Worm (Caenorhabditis elegans) whole organism, L4 larva: ENCODE measurements around the gene ttr-45.
A peak's percentile ranks its signal among the peaks of the same experiment; 100 is the strongest.

ENCODE experiments used
- D1046.2 ChIP-seq: fragments of 200-800 bp; sonication (Bioruptor generic); IDR thresholded peaks from 2 replicates; pipeline ENCODE4 v1.3.6; 2022; ENCODE audit warnings: missing genetic modification characterization, missing compliant biosample characterization
- F10B5.3 ChIP-seq: sonication (generic microtip); optimal IDR thresholded peaks from 2 replicates; lab custom pipeline; 2016; ENCODE audit warnings: mild to moderate bottlenecking, missing genetic modification characterization, missing compliant biosample characterization
- F49E8.2 ChIP-seq: sonication (generic microtip); optimal IDR thresholded peaks from 2 replicates; lab custom pipeline; 2016; ENCODE audit warnings: missing compliant biosample characterization, mild to moderate bottlenecking, missing genetic modification characterization, borderline replicate concordance
- R02D3.7 ChIP-seq: fragments of 150-350 bp; sonication (generic microtip); optimal IDR thresholded peaks from 3 replicates; lab custom pipeline; 2014; ENCODE audit warnings: missing biosample characterization, missing genetic modification characterization
- T26A8.4 ChIP-seq: fragments of 200-800 bp; sonication (Bioruptor generic); IDR thresholded peaks from 2 replicates; pipeline ENCODE4 v1.3.6; 2022; ENCODE audit warnings: missing genetic modification characterization, missing compliant biosample characterization
- aha-1 ChIP-seq: fragments of 150-350 bp; peaks from one replicate; lab custom pipeline; 2014; ENCODE audit warnings: missing biosample characterization, missing genetic modification characterization
- aly-2 ChIP-seq: sonication (generic microtip); optimal IDR thresholded peaks from 2 replicates; lab custom pipeline; 2018; ENCODE audit warnings: missing biosample characterization, missing genetic modification characterization
- ces-1 ChIP-seq: fragments of 150-350 bp; sonication (generic microtip); optimal IDR thresholded peaks from 4 replicates; lab custom pipeline; 2014; ENCODE audit warnings: missing biosample characterization, missing genetic modification reagents, missing genetic modification characterization
- cey-2 ChIP-seq: sonication (generic microtip); optimal IDR thresholded peaks from 3 replicates; lab custom pipeline; 2017; ENCODE audit warnings: missing genetic modification characterization, mild to moderate bottlenecking, missing compliant biosample characterization, antibody characterized with exemption, borderline replicate concordance; ENCODE audit not compliant: insufficient read depth
- daf-16 ChIP-seq, 3 experiments: sonication (generic microtip); optimal IDR thresholded peaks; 2 replicates each; lab custom pipeline; 2016 to 2017; ENCODE audit warnings: missing genetic modification characterization in 3 of 3, missing genetic modification reagents in 3 of 3, mild to moderate bottlenecking in 2 of 3, missing compliant biosample characterization in 2 of 3, missing biosample characterization in 1 of 3, moderate library complexity in 1 of 3
- daf-8 ChIP-seq: fragments of 200-800 bp; sonication (Bioruptor generic); IDR thresholded peaks from 2 replicates; pipeline ENCODE4 v1.3.6; 2022; ENCODE audit warnings: missing genetic modification characterization, missing compliant biosample characterization
- dmd-8 ChIP-seq: fragments of 200-800 bp; sonication (Bioruptor generic); IDR thresholded peaks from 2 replicates; pipeline ENCODE4 v1.3.6; 2022; ENCODE audit warnings: missing genetic modification characterization, missing compliant biosample characterization
- dmd-9 ChIP-seq: fragments of 200-800 bp; sonication (Bioruptor generic); IDR thresholded peaks from 2 replicates; pipeline ENCODE4 v1.3.6; 2022; ENCODE audit warnings: missing genetic modification reagents, missing genetic modification characterization, missing compliant biosample characterization
- dpl-1 ChIP-seq: fragments of 150-350 bp; optimal IDR thresholded peaks from 2 replicates; lab custom pipeline; 2014; ENCODE audit warnings: missing biosample characterization, missing genetic modification reagents, missing genetic modification characterization
- fkh-10 ChIP-seq: fragments of 150-350 bp; optimal IDR thresholded peaks from 2 replicates; lab custom pipeline; 2014; ENCODE audit warnings: missing biosample characterization, missing genetic modification reagents, missing genetic modification characterization
- gei-8 ChIP-seq: fragments of 200-800 bp; sonication (Bioruptor generic); optimal IDR thresholded peaks from 2 replicates; lab custom pipeline; 2018; ENCODE audit warnings: mild to moderate bottlenecking, missing genetic modification characterization, missing compliant biosample characterization
- hlh-11 ChIP-seq: fragments of 200-800 bp; sonication (Bioruptor generic); optimal IDR thresholded peaks from 2 replicates; lab custom pipeline; 2018; ENCODE audit warnings: mild to moderate bottlenecking, missing genetic modification characterization, missing compliant biosample characterization
- hlh-30 ChIP-seq: sonication (generic microtip); optimal IDR thresholded peaks from 2 replicates; lab custom pipeline; 2017; ENCODE audit warnings: antibody characterized with exemption, mild to moderate bottlenecking, missing genetic modification characterization, missing compliant biosample characterization; ENCODE audit not compliant: insufficient read depth
- jun-1 ChIP-seq: fragments of 150-350 bp; optimal IDR thresholded peaks from 2 replicates; lab custom pipeline; 2014; ENCODE audit warnings: missing biosample characterization, missing genetic modification reagents, missing genetic modification characterization
- lin-1 ChIP-seq: fragments of 200-800 bp; sonication (Bioruptor generic); IDR thresholded peaks from 2 replicates; pipeline ENCODE4 v1.3.6; 2022; ENCODE audit warnings: missing genetic modification reagents, missing genetic modification characterization, missing compliant biosample characterization
- lin-15B ChIP-seq: fragments of 150-350 bp; sonication (generic microtip); optimal IDR thresholded peaks from 3 replicates; lab custom pipeline; 2014; ENCODE audit warnings: missing biosample characterization, missing genetic modification characterization
- lin-29 ChIP-seq: fragments of 200-800 bp; sonication (Bioruptor generic); IDR thresholded peaks from 2 replicates; pipeline ENCODE4 v1.3.6; 2022; ENCODE audit warnings: missing genetic modification reagents, missing genetic modification characterization, missing compliant biosample characterization
- lin-38 ChIP-seq: fragments of 200-800 bp; sonication (Bioruptor generic); IDR thresholded peaks from 2 replicates; pipeline ENCODE4 v1.3.6; 2022; ENCODE audit warnings: missing genetic modification reagents, missing genetic modification characterization, missing compliant biosample characterization
- lsy-2 ChIP-seq, 2 experiments: fragments of 150-350 bp in 1 of 2; sonication (generic microtip) in 1 of 2; optimal IDR thresholded peaks; 2 replicates each; lab custom pipeline; 2014 to 2017; ENCODE audit warnings: missing biosample characterization in 2 of 2, missing genetic modification characterization in 2 of 2
- mdt-29 ChIP-seq: fragments of 200-800 bp; sonication (Bioruptor generic); IDR thresholded peaks from 2 replicates; pipeline ENCODE4 v1.3.6; 2022; ENCODE audit warnings: missing genetic modification reagents, missing genetic modification characterization, missing compliant biosample characterization
- mes-2 ChIP-seq: sonication (generic microtip); optimal IDR thresholded peaks from 2 replicates; lab custom pipeline; 2016; ENCODE audit warnings: missing genotype, mild to moderate bottlenecking, missing genetic modification characterization, missing compliant biosample characterization; ENCODE audit not compliant: poor library complexity, severe bottlenecking
- mxl-2 ChIP-seq: fragments of 200-800 bp; sonication (Bioruptor generic); conservative IDR thresholded peaks from 2 replicates; pipeline ENCODE4 v1.3.6; 2022; ENCODE audit warnings: missing genetic modification reagents, missing genetic modification characterization, missing compliant biosample characterization
- nhr-10 ChIP-seq: fragments of 150-350 bp; optimal IDR thresholded peaks from 2 replicates; lab custom pipeline; 2014; ENCODE audit warnings: missing biosample characterization, missing genetic modification characterization
- nhr-25 ChIP-seq: sonication (generic microtip); optimal IDR thresholded peaks from 2 replicates; lab custom pipeline; 2017; ENCODE audit warnings: missing genetic modification characterization, mild to moderate bottlenecking, missing compliant biosample characterization, antibody characterized with exemption, moderate library complexity, borderline replicate concordance; ENCODE audit not compliant: insufficient read depth
- nhr-28 ChIP-seq: fragments of 150-350 bp; optimal IDR thresholded peaks from 2 replicates; lab custom pipeline; 2014; ENCODE audit warnings: missing biosample characterization, missing genetic modification characterization
- nhr-42 ChIP-seq: fragments of 200-800 bp; sonication (Bioruptor generic); IDR thresholded peaks from 2 replicates; pipeline ENCODE4 v1.3.6; 2022; ENCODE audit warnings: missing genetic modification characterization, missing compliant biosample characterization
- nhr-6 ChIP-seq: fragments of 150-350 bp; optimal IDR thresholded peaks from 2 replicates; lab custom pipeline; 2014; ENCODE audit warnings: missing biosample characterization, missing genetic modification characterization
- nhr-76 ChIP-seq: fragments of 150-350 bp; optimal IDR thresholded peaks from 2 replicates; lab custom pipeline; 2014; ENCODE audit warnings: missing biosample characterization, missing genetic modification characterization
- sdz-12 ChIP-seq: fragments of 200-800 bp; sonication (Bioruptor generic); optimal IDR thresholded peaks from 2 replicates; lab custom pipeline; 2018; ENCODE audit warnings: mild to moderate bottlenecking, missing genetic modification characterization, missing compliant biosample characterization
- snpc-1.2 ChIP-seq: fragments of 200-800 bp; sonication (Bioruptor generic); IDR thresholded peaks from 2 replicates; pipeline ENCODE4 v1.3.6; 2022; ENCODE audit warnings: missing genetic modification reagents, missing genetic modification characterization, missing compliant biosample characterization
- tag-97 ChIP-seq: fragments of 200-800 bp; sonication (Bioruptor generic); IDR thresholded peaks from 2 replicates; pipeline ENCODE4 v1.3.6; 2022; ENCODE audit warnings: missing genetic modification characterization, missing compliant biosample characterization
- unc-62 ChIP-seq, 3 experiments: fragments of 150-350 bp in 1 of 3; sonication (generic microtip); optimal IDR thresholded peaks in 2 of 3; peaks in 1 of 3; 1 replicate in 1 of 3; 2 replicates in 2 of 3; lab custom pipeline; 2014 to 2017; ENCODE audit warnings: missing biosample characterization in 3 of 3, missing genetic modification characterization in 3 of 3, missing genetic modification reagents in 3 of 3, missing genotype in 1 of 3
- vab-7 ChIP-seq: fragments of 200-800 bp; sonication (Bioruptor generic); IDR thresholded peaks from 2 replicates; pipeline ENCODE4 v1.3.6; 2022; ENCODE audit warnings: missing genetic modification reagents, missing genetic modification characterization, missing compliant biosample characterization
- zag-1 ChIP-seq: fragments of 150-350 bp; optimal IDR thresholded peaks from 2 replicates; lab custom pipeline; 2014; ENCODE audit warnings: missing biosample characterization, missing genetic modification characterization
- zip-2 ChIP-seq: fragments of 150-350 bp; optimal IDR thresholded peaks from 2 replicates; lab custom pipeline; 2014; ENCODE audit warnings: missing biosample characterization, missing genetic modification characterization

Gene ttr-45

ce11 chrIV:13253841-13254240 is at the start of gene ttr-45 (continued):
- TF ChIP-seq nhr-25 (tag; lab: Kevin White, UChicago) = no peak
- TF ChIP-seq, all 104 proteins: peak for 31

ce11 chrIV:13205891-13206290 is 48.1 kb upstream of the ttr-45 start:
- peak; percentile 78 for TF ChIP-seq lin-38 (GFP tag; lab: Robert Waterston, UW)
- peak; percentile 28 for TF ChIP-seq nhr-6 (tag; lab: Kevin White, UChicago)
- peak; percentile 21 for TF ChIP-seq hlh-30 (tag; lab: Kevin White, UChicago)
- TF ChIP-seq T26A8.4 = no peak
- TF ChIP-seq mxl-2 (GFP tag; lab: Robert Waterston, UW) = no peak
- TF ChIP-seq mes-2 (tag; lab: Kevin White, UChicago) = peak; percentile 57
- no peak for TF ChIP-seq nhr-42 (GFP tag; lab: Robert Waterston, UW)
- peak; percentile 58 for TF ChIP-seq dpl-1 (GFP tag; lab: Kevin White, UChicago)
- peak in 1 of 2 experiments; percentile 20 for TF ChIP-seq lsy-2 (tag; optimal IDR thresholded peaks at IDR 0.05; lab: Kevin White, UChicago)
- TF ChIP-seq nhr-28 (tag; lab: Kevin White, UChicago) = peak; percentile 7

- TF ChIP-seq gei-8 (GFP tag; lab: Kevin White, UChicago) (no peak), nhr-10 (tag; lab: Kevin White, UChicago) (no peak), lin-1 (GFP tag; lab: Robert Waterston, UW) (no peak), F49E8.2 (tag; lab: Kevin White, UChicago) (no peak), jun-1 (no peak), R02D3.7 (tag; lab: Kevin White, UChicago) (no peak), nhr-76 (tag; lab: Kevin White, UChicago) (no peak), hlh-11 (tag; lab: Kevin White, UChicago) (no peak), daf-8 (GFP tag; lab: Robert Waterston, UW) (no peak), aha-1 (no peak), fkh-10 (no peak)
Measured at ce11 chrIV:13209566-13209965, 44.5 kb upstream of the ttr-45 start, which contains the start of gene C48D1.9. C48D1.9 (minus strand) TSS chrIV:13209666.

DNA sequence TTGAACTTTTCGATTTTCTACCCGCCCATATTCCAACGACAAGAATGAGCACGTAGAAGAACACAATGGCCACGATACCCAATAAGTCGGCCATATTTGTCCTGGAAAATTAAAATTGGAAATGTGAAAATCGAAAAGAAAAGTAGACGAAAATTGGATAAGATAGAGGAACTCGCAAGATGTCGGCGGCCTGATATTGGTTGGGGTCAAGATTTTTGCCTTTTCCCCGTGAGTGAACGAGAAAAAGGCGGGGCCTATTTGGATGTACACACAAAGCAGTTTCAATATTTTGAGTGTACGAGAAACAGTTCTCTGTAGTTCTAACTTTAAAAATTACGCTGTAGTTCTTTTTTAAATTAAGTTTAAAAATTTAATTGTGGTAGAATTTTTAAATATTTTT is 39.6 kb upstream of the ttr-45 start, which contains the start of gene cho-1:
Gene cho-1 (minus strand): TSS at position 101 of the 400 bp plus-strand sequence.
- no peak for TF ChIP-seq daf-16 (GFP tag; optimal IDR thresholded peaks at IDR 0.05; lab: Kevin White, UChicago)
- TF ChIP-seq daf-16 (tag; optimal IDR thresholded peaks at IDR 0.05; lab: Kevin White, UChicago) = no peak
- no peak for TF ChIP-seq lin-15B
- no peak for TF ChIP-seq dmd-8 (GFP tag; lab: Robert Waterston, UW)
- TF ChIP-seq zag-1 = no peak
- no peak for TF ChIP-seq sdz-12
- TF ChIP-seq tag-97 (GFP tag; lab: Robert Waterston, UW) = no peak
- no peak for TF ChIP-seq lin-29 (GFP tag; lab: Robert Waterston, UW)
- no peak for TF ChIP-seq zip-2 (tag; lab: Kevin White, UChicago)
- no peak for TF ChIP-seq aly-2 (tag; lab: Kevin White, UChicago)
- no peak for TF ChIP-seq ces-1 (GFP tag; lab: Kevin White, UChicago)
- TF ChIP-seq cey-2 (tag; lab: Kevin White, UChicago) = no peak
- TF ChIP-seq mxl-2 (GFP tag; lab: Robert Waterston, UW) = no peak
- no peak for TF ChIP-seq snpc-1.2
- no peak for TF ChIP-seq mdt-29 (GFP tag; lab: Robert Waterston, UW)
- TF ChIP-seq D1046.2 (GFP tag; lab: Robert Waterston, UW) = no peak
- TF ChIP-seq F10B5.3 (tag; lab: Kevin White, UChicago) = no peak
- no peak for TF ChIP-seq dmd-9 (GFP tag; lab: Robert Waterston, UW)
- TF ChIP-seq vab-7 (GFP tag; lab: Robert Waterston, UW) = no peak
- TF ChIP-seq unc-62 (GFP tag; optimal IDR thresholded peaks at IDR 0.05 in 1 of 2; lab: Kevin White, UChicago) = no peak
- no peak for TF ChIP-seq unc-62 (tag; optimal IDR thresholded peaks at IDR 0.05; lab: Kevin White, UChicago)
- TF ChIP-seq, all 104 proteins: peak for 0
